Fruit fly (Drosophila melanogaster): Measurements from ENCODE around the gene Cyp1.

DNA sequence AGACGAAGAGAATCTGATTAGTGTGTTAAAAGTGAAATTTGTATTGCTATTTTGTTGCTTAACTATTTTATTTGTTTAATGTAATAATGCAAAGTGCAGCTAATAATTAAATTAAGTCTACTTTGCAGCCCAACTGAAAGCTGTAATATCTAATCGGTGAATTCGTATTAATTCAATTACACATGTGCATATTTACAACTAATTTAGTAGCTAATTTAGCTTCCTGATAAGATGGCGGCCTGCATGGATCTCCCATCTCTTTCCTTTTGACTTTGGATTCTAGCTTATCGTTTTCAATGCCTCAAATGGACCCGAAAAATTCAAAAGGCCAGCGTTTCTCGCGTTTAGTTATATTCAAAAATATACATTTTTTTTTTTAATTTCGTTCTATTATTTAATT lies 10.4 kb downstream of the Cyp1 start:
- TF ChIP-seq pan (optimal IDR thresholded peaks at IDR 0.05): no peak
- TF ChIP-seq Dll (optimal IDR thresholded peaks at IDR 0.05): no peak
- TF ChIP-seq CG8478 (optimal IDR thresholded peaks at IDR 0.05): no peak
- TF ChIP-seq usp (GFP tag; optimal IDR thresholded peaks at IDR 0.05): no peak

Data from whole organism.